Worm (Caenorhabditis elegans) whole organism, L4 larva: ENCODE measurements around the gene ZK1058.9.
A peak's percentile ranks its signal among the peaks of the same experiment; 100 is the strongest.

ENCODE experiments used
- D1046.2 ChIP-seq: fragments of 200-800 bp; sonication (Bioruptor generic); IDR thresholded peaks from 2 replicates; pipeline ENCODE4 v1.3.6; 2022; ENCODE audit warnings: missing genetic modification characterization, missing compliant biosample characterization
- F26F4.8 ChIP-seq: fragments of 200-800 bp; sonication (Bioruptor generic); conservative IDR thresholded peaks from 2 replicates; pipeline ENCODE4 v1.3.6; 2022; ENCODE audit warnings: missing genetic modification characterization, missing compliant biosample characterization
- T20F7.1 ChIP-seq: fragments of 200-800 bp; sonication (Bioruptor generic); optimal IDR thresholded peaks from 2 replicates; lab custom pipeline; 2018; ENCODE audit warnings: mild to moderate bottlenecking, missing genetic modification characterization, missing compliant biosample characterization
- Y105C5A.15 ChIP-seq: fragments of 200-800 bp; sonication (Bioruptor generic); IDR thresholded peaks from 2 replicates; pipeline ENCODE4 v1.3.6; 2022; ENCODE audit warnings: missing genetic modification characterization, missing compliant biosample characterization
- ZK337.2 ChIP-seq: fragments of 200-800 bp; sonication (Bioruptor generic); IDR thresholded peaks from 2 replicates; pipeline ENCODE4 v1.3.6; 2022; ENCODE audit warnings: missing genetic modification reagents, missing genetic modification characterization, missing compliant biosample characterization
- ZK546.5 ChIP-seq, 2 experiments: sonication (generic microtip); optimal IDR thresholded peaks; 2 replicates each; lab custom pipeline; 2017; ENCODE audit warnings: missing biosample characterization in 2 of 2, missing genetic modification characterization in 2 of 2
- aha-1 ChIP-seq: fragments of 150-350 bp; peaks from one replicate; lab custom pipeline; 2014; ENCODE audit warnings: missing biosample characterization, missing genetic modification characterization
- ama-1 ChIP-seq: fragments of 150-350 bp; optimal IDR thresholded peaks from 2 replicates; lab custom pipeline; 2014; ENCODE audit warnings: inconsistent platforms, mixed read lengths
- ceh-44 ChIP-seq: fragments of 200-800 bp; sonication (Bioruptor generic); IDR thresholded peaks from 2 replicates; pipeline ENCODE4 v1.3.6; 2022; ENCODE audit warnings: missing genetic modification reagents, missing genetic modification characterization, missing compliant biosample characterization
- ces-1 ChIP-seq: fragments of 150-350 bp; sonication (generic microtip); optimal IDR thresholded peaks from 4 replicates; lab custom pipeline; 2014; ENCODE audit warnings: missing biosample characterization, missing genetic modification reagents, missing genetic modification characterization
- daf-12 ChIP-seq: fragments of 150-350 bp; optimal IDR thresholded peaks from 2 replicates; lab custom pipeline; 2014; ENCODE audit warnings: missing biosample characterization, missing genetic modification reagents, missing genetic modification characterization
- daf-16 ChIP-seq, 3 experiments: sonication (generic microtip); optimal IDR thresholded peaks; 2 replicates each; lab custom pipeline; 2016 to 2017; ENCODE audit warnings: missing genetic modification characterization in 3 of 3, missing genetic modification reagents in 3 of 3, mild to moderate bottlenecking in 2 of 3, missing compliant biosample characterization in 2 of 3, missing biosample characterization in 1 of 3, moderate library complexity in 1 of 3
- daf-19 ChIP-seq: fragments of 200-800 bp; sonication (Bioruptor generic); conservative IDR thresholded peaks from 2 replicates; pipeline ENCODE4 v1.3.6; 2022; ENCODE audit warnings: missing genetic modification characterization, missing compliant biosample characterization
- dmd-8 ChIP-seq: fragments of 200-800 bp; sonication (Bioruptor generic); IDR thresholded peaks from 2 replicates; pipeline ENCODE4 v1.3.6; 2022; ENCODE audit warnings: missing genetic modification characterization, missing compliant biosample characterization
- dpl-1 ChIP-seq: fragments of 150-350 bp; optimal IDR thresholded peaks from 2 replicates; lab custom pipeline; 2014; ENCODE audit warnings: missing biosample characterization, missing genetic modification reagents, missing genetic modification characterization
- dve-1 ChIP-seq: sonication (generic microtip); optimal IDR thresholded peaks from 2 replicates; lab custom pipeline; 2017; ENCODE audit warnings: antibody characterized with exemption, mild to moderate bottlenecking, missing genetic modification characterization, missing compliant biosample characterization; ENCODE audit not compliant: insufficient read depth
- fkh-10 ChIP-seq: fragments of 150-350 bp; optimal IDR thresholded peaks from 2 replicates; lab custom pipeline; 2014; ENCODE audit warnings: missing biosample characterization, missing genetic modification reagents, missing genetic modification characterization
- hlh-11 ChIP-seq: fragments of 200-800 bp; sonication (Bioruptor generic); optimal IDR thresholded peaks from 2 replicates; lab custom pipeline; 2018; ENCODE audit warnings: mild to moderate bottlenecking, missing genetic modification characterization, missing compliant biosample characterization
- hmg-1.1 ChIP-seq: fragments of 200-800 bp; sonication (Bioruptor generic); IDR thresholded peaks from 2 replicates; pipeline ENCODE4 v1.3.6; 2022; ENCODE audit warnings: missing genetic modification reagents, missing genetic modification characterization, missing compliant biosample characterization
- lin-39 ChIP-seq: fragments of 150-350 bp; optimal IDR thresholded peaks from 2 replicates; lab custom pipeline; 2014; ENCODE audit warnings: missing biosample characterization, missing genetic modification reagents, missing genetic modification characterization
- lir-3 ChIP-seq: sonication (generic microtip); optimal IDR thresholded peaks from 2 replicates; lab custom pipeline; 2016; ENCODE audit warnings: mild to moderate bottlenecking, missing genetic modification characterization, missing compliant biosample characterization
- madf-5 ChIP-seq, 2 experiments: fragments of 200-800 bp; sonication (Bioruptor generic); IDR thresholded peaks; 2 replicates each; pipeline ENCODE4 v1.3.6; 2022; ENCODE audit warnings: missing compliant biosample characterization in 2 of 2, missing genetic modification characterization in 2 of 2
- nhr-111 ChIP-seq: fragments of 200-800 bp; sonication (Bioruptor generic); optimal IDR thresholded peaks from 2 replicates; lab custom pipeline; 2018; ENCODE audit warnings: mild to moderate bottlenecking, missing genetic modification characterization, missing compliant biosample characterization
- nhr-25 ChIP-seq: sonication (generic microtip); optimal IDR thresholded peaks from 2 replicates; lab custom pipeline; 2017; ENCODE audit warnings: missing genetic modification characterization, mild to moderate bottlenecking, missing compliant biosample characterization, antibody characterized with exemption, moderate library complexity, borderline replicate concordance; ENCODE audit not compliant: insufficient read depth
- nhr-48 ChIP-seq: sonication (generic microtip); optimal IDR thresholded peaks from 2 replicates; lab custom pipeline; 2016; ENCODE audit warnings: mild to moderate bottlenecking, missing genetic modification characterization, missing compliant biosample characterization
- rbr-2 ChIP-seq: sonication (generic microtip); optimal IDR thresholded peaks from 2 replicates; lab custom pipeline; 2016; ENCODE audit warnings: missing genotype, missing genetic modification characterization, missing compliant biosample characterization
- saeg-2 ChIP-seq: fragments of 200-800 bp; sonication (Bioruptor generic); IDR thresholded peaks from 2 replicates; pipeline ENCODE4 v1.3.6; 2022; ENCODE audit warnings: missing genetic modification reagents, missing genetic modification characterization, missing compliant biosample characterization
- skn-1 ChIP-seq: fragments of 150-350 bp; optimal IDR thresholded peaks from 2 replicates; lab custom pipeline; 2014; ENCODE audit warnings: missing biosample characterization, missing genetic modification characterization
- spr-3 ChIP-seq: fragments of 200-800 bp; sonication (Bioruptor generic); optimal IDR thresholded peaks from 2 replicates; lab custom pipeline; 2018; ENCODE audit warnings: mild to moderate bottlenecking, missing genetic modification characterization, missing compliant biosample characterization
- unc-130 ChIP-seq: sonication (generic microtip); optimal IDR thresholded peaks from 2 replicates; lab custom pipeline; 2016; ENCODE audit warnings: missing genetic modification reagents, missing genetic modification characterization, missing compliant biosample characterization
- zfp-2 ChIP-seq: sonication (generic microtip); optimal IDR thresholded peaks from 2 replicates; lab custom pipeline; 2016; ENCODE audit warnings: mild to moderate bottlenecking, missing genetic modification characterization, missing compliant biosample characterization
- zfp-3 ChIP-seq: fragments of 200-800 bp; sonication (Bioruptor generic); conservative IDR thresholded peaks from 2 replicates; pipeline ENCODE4 v1.3.6; 2022; ENCODE audit warnings: missing genetic modification reagents, missing genetic modification characterization, missing compliant biosample characterization
- ztf-7 ChIP-seq: fragments of 150-350 bp; optimal IDR thresholded peaks from 2 replicates; lab custom pipeline; 2014; ENCODE audit warnings: missing biosample characterization, missing genetic modification characterization

The ZK1058.9 gene

ce11 chrIII:3926116-3926515, at the start of gene ZK1058.9:
Gene ZK1058.9 (minus strand): TSS chrIII:3926216.
- TF ChIP-seq dpl-1 (GFP tag; lab: Kevin White, UChicago) (no peak), F26F4.8 (GFP tag; lab: Robert Waterston, UW) (no peak), lin-39 (tag; lab: Kevin White, UChicago) (no peak), spr-3 (GFP tag; lab: Kevin White, UChicago) (no peak), hlh-11 (tag; lab: Kevin White, UChicago) (no peak), ZK337.2 (GFP tag; lab: Robert Waterston, UW) (no peak), daf-19 (GFP tag; lab: Robert Waterston, UW) (no peak), skn-1 (tag; lab: Kevin White, UChicago) (no peak), D1046.2 (GFP tag; lab: Robert Waterston, UW) (no peak), rbr-2 (no peak)

ce11 chrIII:3975008-3975407, 49.0 kb upstream of the ZK1058.9 start:
- TF ChIP-seq daf-16 (GFP tag; optimal IDR thresholded peaks at IDR 0.05; lab: Kevin White, UChicago) (no peak), daf-16 (tag; optimal IDR thresholded peaks at IDR 0.05; lab: Kevin White, UChicago) (peak; percentile 93), dve-1 (tag; lab: Kevin White, UChicago) (no peak), daf-12 (tag; lab: Kevin White, UChicago) (no peak), ZK546.5 (tag; optimal IDR thresholded peaks at IDR 0.05; lab: Kevin White, UChicago) (no peak), saeg-2 (GFP tag; lab: Robert Waterston, UW) (no peak)

- TF ChIP-seq madf-5 (GFP tag; IDR thresholded peaks at IDR 0.05; lab: Robert Waterston, UW), result no peak
- TF ChIP-seq ceh-44 (GFP tag; lab: Robert Waterston, UW), result no peak
- no peak for TF ChIP-seq zfp-3 (GFP tag; lab: Robert Waterston, UW)
- TF ChIP-seq ama-1, result no peak
- TF ChIP-seq Y105C5A.15 (GFP tag; lab: Robert Waterston, UW), result no peak
- TF ChIP-seq nhr-111 (GFP tag; lab: Kevin White, UChicago), result no peak
- TF ChIP-seq unc-130, result no peak
- TF ChIP-seq nhr-25 (tag; lab: Kevin White, UChicago), result no peak
- TF ChIP-seq spr-3 (GFP tag; lab: Kevin White, UChicago), result no peak
- TF ChIP-seq hmg-1.1 (GFP tag; lab: Robert Waterston, UW), result no peak
- TF ChIP-seq dmd-8 (GFP tag; lab: Robert Waterston, UW), result no peak
- TF ChIP-seq ztf-7 (tag; lab: Kevin White, UChicago), result no peak
- TF ChIP-seq fkh-10 (GFP tag; lab: Kevin White, UChicago), result no peak
- no peak for TF ChIP-seq zfp-2 (tag; lab: Kevin White, UChicago)
- no peak for TF ChIP-seq lir-3 (tag; lab: Kevin White, UChicago)
- TF ChIP-seq, all 104 proteins: peak for 0
These were observed 48.5 kb upstream of the ZK1058.9 start for ce11 chrIII:3974503-3974902.

- TF ChIP-seq aha-1 (tag; lab: Kevin White, UChicago) (peak; percentile 41), nhr-48 (tag; lab: Kevin White, UChicago) (no peak)
These were observed 46.7 kb upstream of the ZK1058.9 start, which contains the start of gene R10E9.4 for ce11 chrIII:3972687-3973086. Gene R10E9.4 (minus strand): TSS chrIII:3972787.

- TF ChIP-seq T20F7.1 (GFP tag; lab: Kevin White, UChicago), result no peak
- TF ChIP-seq ces-1 (GFP tag; lab: Kevin White, UChicago), result peak; percentile 79
These were observed 44.4 kb upstream of the ZK1058.9 start for ce11 chrIII:3970395-3970794.
